Fruit fly (Drosophila melanogaster): ENCODE measurements around the gene Oatp74D.

dm6 chr3L:17535768-17536167, 48.9 kb downstream of the Oatp74D start:
- no peak for TF ChIP-seq Hr39 (GFP tag; optimal IDR thresholded peaks at IDR 0.05)
- TF ChIP-seq CG16779 (tag; optimal IDR thresholded peaks at IDR 0.05), result no peak
- TF ChIP-seq Eip75B (GFP tag; optimal IDR thresholded peaks at IDR 0.05), result no peak
- no peak for TF ChIP-seq Sox15 (GFP tag; optimal IDR thresholded peaks at IDR 0.05)
- TF ChIP-seq vri (GFP tag; optimal IDR thresholded peaks at IDR 0.05), result no peak
- TF ChIP-seq topi (GFP tag; optimal IDR thresholded peaks at IDR 0.05), result no peak
- no peak for TF ChIP-seq cyc (GFP tag; optimal IDR thresholded peaks at IDR 0.05)
- TF ChIP-seq CG6276 (GFP tag; optimal IDR thresholded peaks at IDR 0.05), result no peak

Measured in whole organism, prepupa.